Worm (Caenorhabditis elegans) whole organism, L2 larva: Measurements from ENCODE around the gene rpl-6.
A peak's percentile ranks its signal among the peaks of the same experiment; 100 is the strongest.

Experiments
- C34F6.9 ChIP-seq: fragments of 150-350 bp; optimal IDR thresholded peaks from 2 replicates; lab custom pipeline; 2014; ENCODE audit warnings: missing biosample characterization, missing genetic modification characterization
- F13H6.1 ChIP-seq: sonication (generic microtip); optimal IDR thresholded peaks from 2 replicates; lab custom pipeline; 2016; ENCODE audit warnings: missing genetic modification characterization, missing compliant biosample characterization
- R02D3.7 ChIP-seq: fragments of 150-350 bp; optimal IDR thresholded peaks from 2 replicates; lab custom pipeline; 2014; ENCODE audit warnings: missing biosample characterization, missing genetic modification characterization
- ZK546.5 ChIP-seq: sonication (generic microtip); optimal IDR thresholded peaks from 2 replicates; lab custom pipeline; 2017; ENCODE audit warnings: missing biosample characterization, missing genetic modification characterization
- alr-1 ChIP-seq: fragments of 150-350 bp; optimal IDR thresholded peaks from 2 replicates; lab custom pipeline; 2014; ENCODE audit warnings: missing biosample characterization, missing genetic modification characterization
- aly-2 ChIP-seq: fragments of 150-350 bp; optimal IDR thresholded peaks from 2 replicates; lab custom pipeline; 2014; ENCODE audit warnings: missing biosample characterization, missing genetic modification characterization
- ama-1 ChIP-seq: fragments of 150-350 bp; optimal IDR thresholded peaks from 2 replicates; lab custom pipeline; 2018; ENCODE audit warnings: inconsistent platforms
- blmp-1 ChIP-seq: sonication (generic microtip); optimal IDR thresholded peaks from 2 replicates; lab custom pipeline; 2017; ENCODE audit warnings: missing genetic modification characterization, mild to moderate bottlenecking, missing compliant biosample characterization, antibody characterized with exemption, moderate library complexity; ENCODE audit not compliant: insufficient read depth
- ceh-16 ChIP-seq: fragments of 150-350 bp; optimal IDR thresholded peaks from 2 replicates; lab custom pipeline; 2014; ENCODE audit warnings: missing biosample characterization, missing genetic modification characterization
- ceh-82 ChIP-seq: fragments of 150-350 bp; optimal IDR thresholded peaks from 2 replicates; lab custom pipeline; 2014; ENCODE audit warnings: missing biosample characterization, missing genetic modification characterization
- crh-2 ChIP-seq: sonication (generic microtip); optimal IDR thresholded peaks from 2 replicates; lab custom pipeline; 2017; ENCODE audit warnings: missing biosample characterization, missing genetic modification characterization
- egl-27 ChIP-seq: sonication (generic microtip); optimal IDR thresholded peaks from 3 replicates; lab custom pipeline; 2017; ENCODE audit warnings: missing biosample characterization, missing genetic modification reagents, missing genetic modification characterization
- elt-1 ChIP-seq: fragments of 150-350 bp; optimal IDR thresholded peaks from 2 replicates; lab custom pipeline; 2014; ENCODE audit warnings: missing biosample characterization, missing genetic modification characterization
- fos-1 ChIP-seq: fragments of 150-350 bp; optimal IDR thresholded peaks from 2 replicates; lab custom pipeline; 2014; ENCODE audit warnings: missing biosample characterization, missing genetic modification characterization
- gmeb-1 ChIP-seq: fragments of 150-350 bp; optimal IDR thresholded peaks from 2 replicates; lab custom pipeline; 2014; ENCODE audit warnings: missing biosample characterization, missing genetic modification characterization
- lin-11 ChIP-seq: fragments of 150-350 bp; sonication (generic microtip); optimal IDR thresholded peaks from 2 replicates; lab custom pipeline; 2014; ENCODE audit warnings: missing biosample characterization, missing genetic modification characterization, inconsistent platforms, mixed read lengths
- lin-13 ChIP-seq: fragments of 150-350 bp; optimal IDR thresholded peaks from 2 replicates; lab custom pipeline; 2014; ENCODE audit warnings: missing biosample characterization, missing genetic modification reagents, missing genetic modification characterization
- lin-39 ChIP-seq: fragments of 150-350 bp; optimal IDR thresholded peaks from 2 replicates; lab custom pipeline; 2014; ENCODE audit warnings: missing biosample characterization, missing genetic modification reagents, missing genetic modification characterization
- lsy-2 ChIP-seq, 2 experiments: fragments of 150-350 bp in 1 of 2; sonication (generic microtip) in 1 of 2; optimal IDR thresholded peaks; 2 replicates each; lab custom pipeline; 2014 to 2017; ENCODE audit warnings: missing biosample characterization in 2 of 2, missing genetic modification characterization in 2 of 2
- mab-5 ChIP-seq: fragments of 150-350 bp; optimal IDR thresholded peaks from 2 replicates; lab custom pipeline; 2014; ENCODE audit warnings: missing biosample characterization, missing genetic modification characterization
- mbf-1 ChIP-seq: sonication (generic microtip); optimal IDR thresholded peaks from 2 replicates; lab custom pipeline; 2017; ENCODE audit warnings: missing biosample characterization, missing genetic modification characterization
- mdl-1 ChIP-seq, 2 experiments: fragments of 150-350 bp in 1 of 2; sonication (generic microtip) in 1 of 2; optimal IDR thresholded peaks; 2 replicates each; lab custom pipeline; 2017; ENCODE audit warnings: missing biosample characterization in 2 of 2, missing genetic modification characterization in 2 of 2
- nhr-10 ChIP-seq: sonication (generic microtip); optimal IDR thresholded peaks from 2 replicates; lab custom pipeline; 2017; ENCODE audit warnings: missing biosample characterization, missing genetic modification characterization
- nhr-12 ChIP-seq: fragments of 150-350 bp; optimal IDR thresholded peaks from 2 replicates; lab custom pipeline; 2014; ENCODE audit warnings: missing biosample characterization, missing genetic modification characterization
- nhr-129 ChIP-seq: fragments of 150-350 bp; optimal IDR thresholded peaks from 2 replicates; lab custom pipeline; 2014; ENCODE audit warnings: missing biosample characterization, missing genetic modification characterization
- nhr-21 ChIP-seq: fragments of 150-350 bp; optimal IDR thresholded peaks from 2 replicates; lab custom pipeline; 2014; ENCODE audit warnings: missing biosample characterization, missing genetic modification characterization
- nhr-237 ChIP-seq: fragments of 150-350 bp; optimal IDR thresholded peaks from 2 replicates; lab custom pipeline; 2014; ENCODE audit warnings: missing biosample characterization, missing genetic modification characterization
- nhr-25 ChIP-seq: fragments of 150-350 bp; sonication (generic microtip); optimal IDR thresholded peaks from 3 replicates; lab custom pipeline; 2014; ENCODE audit warnings: missing biosample characterization, missing genetic modification characterization
- nhr-6 ChIP-seq: fragments of 150-350 bp; optimal IDR thresholded peaks from 2 replicates; lab custom pipeline; 2014; ENCODE audit warnings: missing biosample characterization, missing genetic modification characterization
- nhr-77 ChIP-seq: fragments of 150-350 bp; optimal IDR thresholded peaks from 2 replicates; lab custom pipeline; 2014; ENCODE audit warnings: missing biosample characterization, missing genetic modification characterization
- sem-4 ChIP-seq: fragments of 150-350 bp; optimal IDR thresholded peaks from 2 replicates; lab custom pipeline; 2014; ENCODE audit warnings: missing biosample characterization, missing genetic modification reagents, missing genetic modification characterization
- skn-1 ChIP-seq: sonication (generic microtip); optimal IDR thresholded peaks from 2 replicates; lab custom pipeline; 2017; ENCODE audit warnings: missing biosample characterization, missing genetic modification characterization
- sma-3 ChIP-seq: sonication (generic microtip); optimal IDR thresholded peaks from 2 replicates; lab custom pipeline; 2016; ENCODE audit warnings: missing genetic modification reagents, missing genetic modification characterization, missing compliant biosample characterization
- sma-9 ChIP-seq, 2 experiments: fragments of 150-350 bp in 1 of 2; sonication (generic microtip) in 1 of 2; optimal IDR thresholded peaks; 2 replicates each; lab custom pipeline; 2014 to 2016; ENCODE audit warnings: missing genetic modification characterization in 2 of 2, mild to moderate bottlenecking in 1 of 2, missing biosample characterization in 1 of 2, missing compliant biosample characterization in 1 of 2, missing genetic modification reagents in 1 of 2, moderate library complexity in 1 of 2
- snpc-4 ChIP-seq: fragments of 150-350 bp; optimal IDR thresholded peaks from 2 replicates; lab custom pipeline; 2014; ENCODE audit warnings: missing biosample characterization, missing genetic modification characterization
- unc-39 ChIP-seq: fragments of 150-350 bp; optimal IDR thresholded peaks from 2 replicates; lab custom pipeline; 2014; ENCODE audit warnings: missing biosample characterization, missing genetic modification characterization
- unc-55 ChIP-seq: fragments of 150-350 bp; sonication (generic microtip); optimal IDR thresholded peaks from 3 replicates; lab custom pipeline; 2014; ENCODE audit warnings: missing biosample characterization, missing genetic modification reagents, missing genetic modification characterization
- zag-1 ChIP-seq: fragments of 150-350 bp; optimal IDR thresholded peaks from 2 replicates; lab custom pipeline; 2014; ENCODE audit warnings: missing biosample characterization, missing genetic modification characterization
- ztf-11 ChIP-seq: sonication (generic microtip); optimal IDR thresholded peaks from 2 replicates; lab custom pipeline; 2017; ENCODE audit warnings: missing biosample characterization, missing genetic modification characterization
- ztf-4 ChIP-seq: fragments of 150-350 bp; optimal IDR thresholded peaks from 2 replicates; lab custom pipeline; 2014; ENCODE audit warnings: missing biosample characterization, missing genetic modification characterization

Gene rpl-6

ce11 chrIII:7207903-7208497, at the start of gene rpl-6:
Gene rpl-6, plus strand, starts transcription at chrIII:7208447.
- TF ChIP-seq ZK546.5 (tag; lab: Kevin White, UChicago) (peak; percentile 85), lin-13 (GFP tag; lab: Kevin White, UChicago) (peak; percentile 93), fos-1 (tag; lab: Kevin White, UChicago) (peak; percentile 77), nhr-77 (tag; lab: Kevin White, UChicago) (peak; percentile 50), ztf-4 (tag; lab: Kevin White, UChicago) (peak; percentile 73), mbf-1 (tag; lab: Kevin White, UChicago) (no peak), nhr-12 (tag; lab: Kevin White, UChicago) (no peak), unc-55 (GFP tag; lab: Kevin White, UChicago) (peak; percentile 99), gmeb-1 (tag; lab: Kevin White, UChicago) (peak; percentile 89), R02D3.7 (tag; lab: Kevin White, UChicago) (peak; percentile 28), lin-11 (peak; percentile 94), sma-9 (GFP tag; optimal IDR thresholded peaks at IDR 0.05; lab: Kevin White, UChicago) (peak; percentile 86), sma-9 (tag; optimal IDR thresholded peaks at IDR 0.05; lab: Kevin White, UChicago) (no peak), nhr-237 (tag; lab: Kevin White, UChicago) (no peak), nhr-21 (tag; lab: Kevin White, UChicago) (peak; percentile 88), lsy-2 (tag; optimal IDR thresholded peaks at IDR 0.05; lab: Kevin White, UChicago) (peak; percentile 98 to 100), nhr-10 (tag; lab: Kevin White, UChicago) (no peak), ztf-11 (no peak), mab-5 (tag; lab: Kevin White, UChicago) (peak; percentile 80), unc-39 (tag; lab: Kevin White, UChicago) (no peak), ceh-16 (tag; lab: Kevin White, UChicago) (peak; percentile 17), zag-1 (peak; percentile 70), ama-1 (lab: Kevin White, UChicago) (peak; percentile 41), sem-4 (tag; lab: Kevin White, UChicago) (peak; percentile 80), F13H6.1 (tag; lab: Kevin White, UChicago) (peak; percentile 77), blmp-1 (tag; lab: Kevin White, UChicago) (peak; percentile 72), nhr-6 (tag; lab: Kevin White, UChicago) (peak; percentile 58), elt-1 (no peak), C34F6.9 (tag; lab: Kevin White, UChicago) (peak; percentile 92), nhr-25 (tag; lab: Kevin White, UChicago) (peak; percentile 89), egl-27 (tag; lab: Kevin White, UChicago) (peak; percentile 76), nhr-129 (tag; lab: Kevin White, UChicago) (peak; percentile 90), snpc-4 (tag; lab: Kevin White, UChicago) (peak; percentile 47), sma-3 (GFP tag; lab: Kevin White, UChicago) (peak; percentile 91), aly-2 (no peak), mdl-1 (tag; optimal IDR thresholded peaks at IDR 0.05; lab: Kevin White, UChicago) (peak in 1 of 2 experiments; percentile 68), alr-1 (tag; lab: Kevin White, UChicago) (no peak), lin-39 (no peak), crh-2 (tag; lab: Kevin White, UChicago) (peak; percentile 95), ceh-82 (tag; lab: Kevin White, UChicago) (peak; percentile 25), skn-1 (tag; lab: Kevin White, UChicago) (peak; percentile 5)

ce11 chrIII:7158709-7159108, 49.5 kb upstream of the rpl-6 start, which contains the start of gene nuo-4:
Gene nuo-4, minus strand, starts transcription at chrIII:7158809.
- TF ChIP-seq lin-39 (no peak), skn-1 (tag; lab: Kevin White, UChicago) (no peak), lsy-2 (tag; optimal IDR thresholded peaks at IDR 0.05; lab: Kevin White, UChicago) (no peak), mbf-1 (tag; lab: Kevin White, UChicago) (no peak), fos-1 (tag; lab: Kevin White, UChicago) (no peak)
- TF ChIP-seq, all 48 proteins: peak for 0
